Fruit fly (Drosophila melanogaster): Measurements from ENCODE around the gene vih.

vih gene

DNA sequence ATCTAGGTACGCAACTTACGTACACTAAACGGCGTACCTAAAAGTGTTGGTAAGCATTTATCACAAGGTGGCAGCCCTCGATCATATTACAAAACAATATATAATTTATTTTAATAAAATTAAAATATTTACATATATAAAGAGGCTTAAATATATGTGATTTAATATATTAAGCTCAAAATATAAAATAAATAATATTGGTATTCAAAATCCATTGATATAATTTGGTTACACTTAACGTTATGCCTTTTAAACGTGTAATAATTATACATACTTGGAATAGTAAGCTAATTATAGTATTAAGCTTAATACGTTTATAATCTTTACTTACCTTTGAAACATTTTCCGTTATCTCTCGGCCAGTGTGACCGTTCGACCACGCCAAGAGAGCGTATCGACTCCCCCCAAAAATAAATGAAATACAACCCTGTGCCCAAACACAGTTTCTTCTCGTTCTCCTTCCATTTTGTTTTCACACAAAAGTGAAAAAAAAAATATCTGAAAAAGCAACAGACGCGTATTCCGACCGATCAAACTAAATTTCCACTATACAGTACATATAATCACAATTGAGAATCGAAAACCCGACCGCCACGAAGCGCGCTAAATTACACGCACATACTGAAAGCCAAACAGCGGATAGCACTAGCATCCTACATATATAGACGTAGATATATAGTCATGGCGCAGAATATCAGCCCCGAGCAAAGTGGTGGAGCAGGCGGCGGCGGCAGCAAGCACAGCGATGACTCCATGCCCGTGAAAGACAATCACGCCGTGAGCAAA lies at the start of gene vih, which contains the start of gene CG10646:
Gene vih, plus strand, starts transcription at position 428 of the 786 bp plus-strand sequence.
Gene CG10646, minus strand, starts transcription at position 30 of the 786 bp plus-strand sequence.
- TF ChIP-seq kay (GFP tag; ENCODE audit: borderline replicate concordance) (no peak), CG1620 (GFP tag; optimal IDR thresholded peaks at IDR 0.05) (peak; percentile 8), toe (GFP tag; optimal IDR thresholded peaks at IDR 0.05) (no peak), pad (GFP tag; optimal IDR thresholded peaks at IDR 0.05) (peak; percentile 61), CG5204 (GFP tag; optimal IDR thresholded peaks at IDR 0.05) (no peak), Crg-1 (GFP tag; optimal IDR thresholded peaks at IDR 0.05) (peak; percentile 12), CG7101 (tag; optimal IDR thresholded peaks at IDR 0.05) (peak; percentile 67), cic (GFP tag; optimal IDR thresholded peaks at IDR 0.05) (no peak), Mnt (GFP tag; optimal IDR thresholded peaks at IDR 0.05) (peak; percentile 42), CG12768 (GFP tag; optimal IDR thresholded peaks at IDR 0.05) (peak; percentile 29), CG33017 (tag; optimal IDR thresholded peaks at IDR 0.05) (peak; percentile 21), Clk (GFP tag; optimal IDR thresholded peaks at IDR 0.05) (no peak), Hr96 (GFP tag; optimal IDR thresholded peaks at IDR 0.05) (no peak), CG14711 (tag; optimal IDR thresholded peaks at IDR 0.05) (peak; percentile 74), tj (GFP tag; optimal IDR thresholded peaks at IDR 0.05) (peak; percentile 13), CG11617 (GFP tag; optimal IDR thresholded peaks at IDR 0.05) (peak; percentile 58), ovo (GFP tag; optimal IDR thresholded peaks at IDR 0.05) (peak; percentile 77), bab1 (GFP tag; optimal IDR thresholded peaks at IDR 0.05) (peak; percentile 19), CG7045 (GFP tag; optimal IDR thresholded peaks at IDR 0.05) (peak; percentile 10), cnc (optimal IDR thresholded peaks at IDR 0.05) (no peak)

DNA sequence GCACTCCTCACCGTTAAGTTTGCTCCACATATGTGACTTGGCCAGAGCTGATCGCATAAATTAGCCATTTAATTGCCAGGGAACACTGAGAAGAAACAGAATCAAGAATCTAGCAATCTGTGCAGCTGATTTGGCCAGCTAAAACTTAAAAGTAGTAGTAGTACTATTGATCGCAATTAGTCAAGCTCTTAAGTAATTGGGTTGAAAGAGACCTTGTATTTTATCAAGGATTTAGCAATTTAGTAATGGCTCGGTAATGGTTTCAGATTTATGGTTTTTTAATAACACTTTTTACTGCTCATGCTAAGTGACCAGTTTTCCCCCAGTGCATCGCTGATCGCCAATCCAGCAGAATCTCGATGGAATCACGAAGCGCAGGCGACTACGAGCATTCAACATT lies 49.1 kb upstream of the vih start:
- TF ChIP-seq toe (GFP tag; optimal IDR thresholded peaks at IDR 0.05) (no peak), bab1 (GFP tag; optimal IDR thresholded peaks at IDR 0.05) (no peak), CG7045 (GFP tag; optimal IDR thresholded peaks at IDR 0.05) (no peak), CG11617 (GFP tag; optimal IDR thresholded peaks at IDR 0.05) (no peak), CG33017 (tag; optimal IDR thresholded peaks at IDR 0.05) (no peak)

DNA sequence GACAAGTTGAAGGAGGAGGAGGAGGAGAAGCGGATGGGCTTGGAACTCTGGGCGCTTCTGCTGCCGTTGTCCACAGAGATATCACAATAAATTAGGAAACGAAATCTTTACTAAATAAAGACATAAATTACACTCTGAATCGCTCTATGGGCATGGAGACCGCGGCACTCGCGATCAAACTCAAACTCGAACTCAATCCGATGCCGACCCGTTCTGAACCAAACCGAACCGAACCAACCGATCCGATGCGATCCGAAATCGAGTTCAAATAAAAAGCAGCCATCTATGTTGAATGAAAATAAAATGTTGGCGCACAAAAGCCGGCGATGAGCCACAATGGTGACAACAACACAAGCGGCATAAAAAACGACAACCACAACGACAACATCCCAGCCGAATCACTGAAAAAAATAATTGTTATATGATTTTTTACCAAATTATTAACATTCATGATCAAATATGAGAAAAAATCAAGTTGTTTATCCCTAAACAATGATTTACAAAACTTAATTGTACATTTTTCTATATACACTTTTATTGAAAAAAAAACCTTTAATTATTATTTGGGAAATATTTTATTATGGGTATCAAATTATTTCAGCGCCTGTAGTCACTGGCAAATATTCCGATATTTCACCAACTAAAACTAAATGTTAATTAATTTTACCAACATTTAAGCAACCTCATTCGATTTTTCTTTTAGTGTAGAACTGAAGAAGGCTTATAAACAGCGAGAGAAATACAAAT lies 47.0 kb upstream of the vih start:
- TF ChIP-seq toe (GFP tag; optimal IDR thresholded peaks at IDR 0.05): no peak
- TF ChIP-seq CG33017 (tag; optimal IDR thresholded peaks at IDR 0.05): no peak

DNA sequence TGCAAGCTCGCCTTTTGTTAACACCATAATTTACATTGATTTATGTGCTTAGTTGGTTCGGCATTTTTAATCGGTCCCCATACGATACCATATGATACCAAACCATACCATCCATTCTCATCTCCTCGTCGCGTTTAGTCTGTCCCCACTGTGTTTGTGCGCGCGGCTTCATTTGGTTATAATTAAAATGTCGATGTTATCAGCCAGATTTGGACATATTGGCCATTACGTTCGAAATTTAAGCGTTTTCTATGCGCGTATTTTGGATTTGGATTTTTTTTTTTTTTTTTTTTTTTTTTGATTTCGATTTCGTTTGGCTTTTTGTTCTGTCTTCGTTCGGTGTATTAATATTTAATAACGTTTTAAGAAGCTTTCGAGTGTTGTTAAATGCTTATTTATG lies 42.1 kb upstream of the vih start:
- TF ChIP-seq CG33017 (tag; optimal IDR thresholded peaks at IDR 0.05): no peak
- no peak for TF ChIP-seq tj (GFP tag; optimal IDR thresholded peaks at IDR 0.05)
- no peak for TF ChIP-seq CG14711 (tag; optimal IDR thresholded peaks at IDR 0.05)
- TF ChIP-seq CG7045 (GFP tag; optimal IDR thresholded peaks at IDR 0.05): no peak
- no peak for TF ChIP-seq ovo (GFP tag; optimal IDR thresholded peaks at IDR 0.05)
- TF ChIP-seq Clk (GFP tag; optimal IDR thresholded peaks at IDR 0.05): no peak
- TF ChIP-seq bab1 (GFP tag; optimal IDR thresholded peaks at IDR 0.05): no peak
- no peak for TF ChIP-seq CG1620 (GFP tag; optimal IDR thresholded peaks at IDR 0.05)
- TF ChIP-seq CG5204 (GFP tag; optimal IDR thresholded peaks at IDR 0.05): no peak
- no peak for TF ChIP-seq Hr96 (GFP tag; optimal IDR thresholded peaks at IDR 0.05)
- no peak for TF ChIP-seq CG7101 (tag; optimal IDR thresholded peaks at IDR 0.05)
- TF ChIP-seq cic (GFP tag; optimal IDR thresholded peaks at IDR 0.05): no peak

DNA sequence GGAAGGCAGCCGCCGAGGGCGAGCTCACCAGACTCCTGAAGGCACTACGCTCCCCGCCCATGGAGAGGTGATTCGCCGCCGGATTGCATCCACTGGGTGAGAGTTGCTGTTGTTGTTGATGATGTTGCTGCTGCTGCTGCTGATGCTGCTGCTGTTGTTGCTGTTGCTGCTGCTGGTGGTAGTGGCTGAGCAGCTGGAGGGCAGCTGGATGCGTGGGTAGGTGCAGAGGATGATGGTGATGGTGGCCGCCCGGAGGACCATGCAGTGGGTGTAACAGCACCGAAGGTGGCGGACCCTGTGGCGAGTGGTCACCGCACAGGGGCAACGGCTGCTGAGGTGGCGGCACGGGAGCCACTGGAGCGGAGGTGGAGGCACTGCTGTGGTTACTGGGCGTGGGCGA lies 40.5 kb upstream of the vih start:
- TF ChIP-seq Hr96 (GFP tag; optimal IDR thresholded peaks at IDR 0.05) (no peak), CG11617 (GFP tag; optimal IDR thresholded peaks at IDR 0.05) (no peak), kay (GFP tag; ENCODE audit: borderline replicate concordance) (no peak)

DNA sequence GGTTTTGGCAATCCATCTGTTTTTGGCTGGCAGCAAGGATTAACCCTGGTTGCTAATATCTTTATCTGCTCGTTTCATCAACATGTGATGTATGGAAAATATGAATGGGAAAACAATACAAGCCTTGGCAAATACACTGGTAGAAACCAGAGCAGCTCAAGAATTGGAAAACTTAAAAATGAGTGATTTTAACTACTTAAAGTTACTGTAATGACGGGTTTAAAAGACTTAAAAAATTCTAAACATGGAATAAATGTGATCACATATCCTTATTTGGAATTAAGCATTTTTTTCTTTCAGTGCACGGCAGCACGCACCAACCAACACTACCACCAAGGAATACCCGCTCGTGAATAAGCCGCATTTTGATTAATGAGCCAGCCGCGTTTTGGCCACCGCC lies 38.9 kb upstream of the vih start:
- no peak for TF ChIP-seq Clk (GFP tag; optimal IDR thresholded peaks at IDR 0.05)
- no peak for TF ChIP-seq Hr96 (GFP tag; optimal IDR thresholded peaks at IDR 0.05)
- TF ChIP-seq kay (GFP tag; ENCODE audit: borderline replicate concordance): no peak
- no peak for TF ChIP-seq Mnt (GFP tag; optimal IDR thresholded peaks at IDR 0.05)
- TF ChIP-seq tj (GFP tag; optimal IDR thresholded peaks at IDR 0.05): no peak
- TF ChIP-seq CG7101 (tag; optimal IDR thresholded peaks at IDR 0.05): no peak
- TF ChIP-seq cic (GFP tag; optimal IDR thresholded peaks at IDR 0.05): no peak
- no peak for TF ChIP-seq toe (GFP tag; optimal IDR thresholded peaks at IDR 0.05)
- no peak for TF ChIP-seq CG5204 (GFP tag; optimal IDR thresholded peaks at IDR 0.05)
- no peak for TF ChIP-seq bab1 (GFP tag; optimal IDR thresholded peaks at IDR 0.05)
- TF ChIP-seq Crg-1 (GFP tag; optimal IDR thresholded peaks at IDR 0.05): no peak
- no peak for TF ChIP-seq CG12768 (GFP tag; optimal IDR thresholded peaks at IDR 0.05)
- TF ChIP-seq CG11617 (GFP tag; optimal IDR thresholded peaks at IDR 0.05): no peak
- TF ChIP-seq pad (GFP tag; optimal IDR thresholded peaks at IDR 0.05): no peak
- no peak for TF ChIP-seq CG14711 (tag; optimal IDR thresholded peaks at IDR 0.05)
- no peak for TF ChIP-seq CG7045 (GFP tag; optimal IDR thresholded peaks at IDR 0.05)
- no peak for TF ChIP-seq CG1620 (GFP tag; optimal IDR thresholded peaks at IDR 0.05)
- TF ChIP-seq cnc (optimal IDR thresholded peaks at IDR 0.05): no peak
